Worm (Caenorhabditis elegans): ENCODE measurements around the gene F47B7.2.

The F47B7.2 gene

ce11 chrX:3772405-3772804, at the start of gene F47B7.2:
F47B7.2 (plus strand) TSS chrX:3772762.
- TF ChIP-seq let-607 (tag; optimal IDR thresholded peaks at IDR 0.05) (peak; percentile 85 to 91), F37B4.10 (GFP tag; IDR thresholded peaks at IDR 0.05) (no peak)

- TF ChIP-seq F10E7.11 (tag; optimal IDR thresholded peaks at IDR 0.05), result no peak
- TF ChIP-seq unc-130 (GFP tag; optimal IDR thresholded peaks at IDR 0.05), result no peak
- TF ChIP-seq dpl-1 (GFP tag; optimal IDR thresholded peaks at IDR 0.05), result no peak
- no peak for TF ChIP-seq ZK185.1 (tag; optimal IDR thresholded peaks at IDR 0.05; ENCODE audit: poor library complexity, severe bottlenecking)
- no peak for TF ChIP-seq tbx-9 (tag; optimal IDR thresholded peaks at IDR 0.05; ENCODE audit: borderline replicate concordance)
- TF ChIP-seq Y53G8AR.9 (GFP tag; conservative IDR thresholded peaks at IDR 0.05), result no peak
- TF ChIP-seq bed-1 (GFP tag; IDR thresholded peaks at IDR 0.05), result no peak
- TF ChIP-seq egrh-3 (GFP tag; IDR thresholded peaks at IDR 0.05), result no peak
- no peak for TF ChIP-seq ztf-22 (GFP tag; optimal IDR thresholded peaks at IDR 0.05)
- no peak for TF ChIP-seq ekl-4 (GFP tag; IDR thresholded peaks at IDR 0.05)
- TF ChIP-seq ztf-25 (GFP tag; IDR thresholded peaks at IDR 0.05), result no peak
- TF ChIP-seq snpc-4 (GFP tag; optimal IDR thresholded peaks at IDR 0.05), result no peak
- no peak for TF ChIP-seq snpc-4 (tag; optimal IDR thresholded peaks at IDR 0.05)
- no peak for TF ChIP-seq sdz-38 (tag; optimal IDR thresholded peaks at IDR 0.05)
- TF ChIP-seq ceh-58 (GFP tag; IDR thresholded peaks at IDR 0.05), result no peak
- TF ChIP-seq F52B5.7 (tag; optimal IDR thresholded peaks at IDR 0.05), result no peak
- no peak for TF ChIP-seq nhr-27 (tag; optimal IDR thresholded peaks at IDR 0.05)
- no peak for TF ChIP-seq F55B11.4 (tag; optimal IDR thresholded peaks at IDR 0.05; ENCODE audit: borderline replicate concordance, insufficient read depth)
Observed at ce11 chrX:3725437-3725836, 47.1 kb upstream of the F47B7.2 start.

- TF ChIP-seq gei-17 (GFP tag; optimal IDR thresholded peaks at IDR 0.05) (no peak), tlf-1 (GFP tag; optimal IDR thresholded peaks at IDR 0.05) (no peak), unc-62 (GFP tag; optimal IDR thresholded peaks at IDR 0.05) (no peak), F55B11.4 (tag; optimal IDR thresholded peaks at IDR 0.05; ENCODE audit: borderline replicate concordance, insufficient read depth) (no peak), snpc-1.3 (tag; optimal IDR thresholded peaks at IDR 0.05; ENCODE audit: insufficient read depth) (no peak), xnd-1 (tag; optimal IDR thresholded peaks at IDR 0.05) (no peak), hrde-1 (tag; optimal IDR thresholded peaks at IDR 0.05; ENCODE audit: borderline replicate concordance) (no peak), rcor-1 (GFP tag; IDR thresholded peaks at IDR 0.05) (no peak), ztf-6 (GFP tag; IDR thresholded peaks at IDR 0.05) (no peak), Y79H2A.3 (GFP tag; conservative IDR thresholded peaks at IDR 0.05) (no peak), F49E8.2 (tag; optimal IDR thresholded peaks at IDR 0.05; ENCODE audit: insufficient read depth) (no peak), ztf-3 (GFP tag; optimal IDR thresholded peaks at IDR 0.05) (no peak), lin-35 (GFP tag; optimal IDR thresholded peaks at IDR 0.05) (no peak), F39B2.1 (GFP tag; IDR thresholded peaks at IDR 0.05) (no peak), him-1 (tag; optimal IDR thresholded peaks at IDR 0.05) (no peak), attf-6 (GFP tag; IDR thresholded peaks at IDR 0.05) (no peak), attf-3 (GFP tag; conservative IDR thresholded peaks at IDR 0.05) (no peak), mel-28 (tag; optimal IDR thresholded peaks at IDR 0.05; ENCODE audit: borderline replicate concordance) (no peak)
Observed at ce11 chrX:3727274-3727673, 45.3 kb upstream of the F47B7.2 start, which contains the start of gene nlp-1. nlp-1 (plus strand) TSS chrX:3727574.
